Worm (Caenorhabditis elegans): ENCODE measurements around the gene scl-7.

ce11 chrIV:13080185-13080584 lies 9.9 kb downstream of the scl-7 start:
- TF ChIP-seq vab-15 (tag; optimal IDR thresholded peaks at IDR 0.05), result no peak
- peak in 2 of 6 experiments; percentile 79 to 84 for TF ChIP-seq elt-3 (tag; optimal IDR thresholded peaks at IDR 0.05)
- no peak for TF ChIP-seq C04F5.9 (tag; optimal IDR thresholded peaks at IDR 0.05)
- TF ChIP-seq unc-86 (tag; optimal IDR thresholded peaks at IDR 0.05), result no peak
- no peak for TF ChIP-seq rnt-1 (tag; optimal IDR thresholded peaks at IDR 0.05)
- TF ChIP-seq ama-1 (optimal IDR thresholded peaks at IDR 0.05), result no peak

Data from whole organism, L1 larva.